Worm (Caenorhabditis elegans) whole organism, young adult: ENCODE results near the gene M117.4.

Source experiments
- Y53G8AR.9 ChIP-seq: fragments of 200-800 bp; sonication (Bioruptor generic); conservative IDR thresholded peaks from 2 replicates; pipeline ENCODE4 v1.3.6; 2022; ENCODE audit warnings: missing genetic modification reagents, missing genetic modification characterization, missing compliant biosample characterization
- ama-1 ChIP-seq, 3 experiments: fragments of 150-350 bp in 1 of 3; sonication (generic microtip) in 2 of 3; optimal IDR thresholded peaks; 2 replicates each; lab custom pipeline; 2014 to 2018; ENCODE audit warnings: missing biosample characterization in 2 of 3, missing genetic modification characterization in 2 of 3, missing genetic modification reagents in 2 of 3
- unc-62 ChIP-seq: fragments of 150-350 bp; optimal IDR thresholded peaks from 2 replicates; lab custom pipeline; 2014; ENCODE audit warnings: missing biosample characterization, missing genetic modification reagents, missing genetic modification characterization

DNA sequence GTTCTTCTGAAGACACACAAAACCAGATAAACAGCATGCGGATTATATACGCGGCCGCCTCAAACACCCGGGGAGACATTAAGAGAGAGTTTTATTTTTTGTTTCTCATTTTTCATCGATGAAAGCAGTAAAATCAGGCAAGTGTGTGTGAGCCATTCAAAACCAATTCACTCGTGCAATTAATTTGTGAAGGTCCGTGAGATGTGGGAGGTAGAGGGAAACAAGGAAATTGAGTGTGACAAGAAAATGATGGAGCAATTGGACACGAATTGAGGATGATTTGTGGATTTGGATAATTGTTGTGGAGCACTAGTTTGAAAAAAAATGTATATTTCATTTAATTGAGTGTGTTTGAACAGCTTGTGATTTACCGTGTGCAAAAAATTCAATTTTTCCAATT, 45.6 kb downstream of the M117.4 start:
- no peak for TF ChIP-seq ama-1 (optimal IDR thresholded peaks at IDR 0.05; lab: Kevin White, UChicago)
- TF ChIP-seq ama-1 (GFP tag; optimal IDR thresholded peaks at IDR 0.05; lab: Kevin White, UChicago), result no peak
- no peak for TF ChIP-seq unc-62
- TF ChIP-seq Y53G8AR.9 (GFP tag; lab: Robert Waterston, UW), result no peak
